Worm (Caenorhabditis elegans) whole organism, L1 larva: ENCODE data around the gene M03B6.5.

Source experiments
- C16A3.4 ChIP-seq: fragments of 150-350 bp; optimal IDR thresholded peaks from 2 replicates; lab custom pipeline; 2014; ENCODE audit warnings: missing biosample characterization, missing genetic modification characterization
- C34B4.2 ChIP-seq: sonication (generic microtip); optimal IDR thresholded peaks from 2 replicates; lab custom pipeline; 2017; ENCODE audit warnings: mild to moderate bottlenecking, missing genetic modification characterization, missing compliant biosample characterization
- Y116A8C.19 ChIP-seq: sonication (generic microtip); optimal IDR thresholded peaks from 2 replicates; lab custom pipeline; 2016; ENCODE audit warnings: missing compliant biosample characterization, missing genetic modification characterization, borderline replicate concordance
- alr-1 ChIP-seq: fragments of 200-800 bp; sonication (Bioruptor generic); optimal IDR thresholded peaks from 2 replicates; lab custom pipeline; 2018; ENCODE audit warnings: borderline replicate concordance, mild to moderate bottlenecking, missing genetic modification characterization, missing compliant biosample characterization
- aly-2 ChIP-seq: fragments of 150-350 bp; optimal IDR thresholded peaks from 2 replicates; lab custom pipeline; 2014; ENCODE audit warnings: missing biosample characterization, missing genetic modification characterization
- blmp-1 ChIP-seq: fragments of 150-350 bp; optimal IDR thresholded peaks from 2 replicates; lab custom pipeline; 2014; ENCODE audit warnings: missing biosample characterization, missing genetic modification characterization
- ces-1 ChIP-seq: fragments of 150-350 bp; optimal IDR thresholded peaks from 2 replicates; lab custom pipeline; 2014; ENCODE audit warnings: missing biosample characterization, missing genetic modification reagents, missing genetic modification characterization
- dsc-1 ChIP-seq: sonication (generic microtip); optimal IDR thresholded peaks from 2 replicates; lab custom pipeline; 2016; ENCODE audit warnings: mild to moderate bottlenecking, missing genetic modification characterization, missing compliant biosample characterization
- egl-27 ChIP-seq, 2 experiments: fragments of 150-350 bp in 1 of 2; sonication (generic microtip); optimal IDR thresholded peaks; 3 replicates each; lab custom pipeline; 2017 to 2018; ENCODE audit warnings: missing biosample characterization in 2 of 2, missing genetic modification characterization in 2 of 2, missing genetic modification reagents in 2 of 2
- elt-2 ChIP-seq: sonication (generic microtip); optimal IDR thresholded peaks from 2 replicates; lab custom pipeline; 2016; ENCODE audit warnings: missing genetic modification characterization, mild to moderate bottlenecking, inconsistent platforms, missing compliant biosample characterization, missing genetic modification reagents
- fkh-10 ChIP-seq: sonication (generic microtip); optimal IDR thresholded peaks from 2 replicates; lab custom pipeline; 2017; ENCODE audit warnings: missing biosample characterization, missing genetic modification reagents, missing genetic modification characterization
- fkh-4 ChIP-seq: sonication (generic microtip); optimal IDR thresholded peaks from 2 replicates; lab custom pipeline; 2016; ENCODE audit warnings: missing compliant biosample characterization, missing genetic modification characterization, borderline replicate concordance
- fkh-8 ChIP-seq: sonication (generic microtip); optimal IDR thresholded peaks from 2 replicates; lab custom pipeline; 2016; ENCODE audit warnings: mild to moderate bottlenecking, missing genetic modification characterization, missing compliant biosample characterization
- hlh-17 ChIP-seq: fragments of 200-800 bp; sonication (Bioruptor generic); optimal IDR thresholded peaks from 2 replicates; lab custom pipeline; 2018; ENCODE audit warnings: missing genetic modification characterization, mild to moderate bottlenecking, missing compliant biosample characterization, moderate library complexity, borderline replicate concordance
- hlh-4 ChIP-seq: sonication (generic microtip); optimal IDR thresholded peaks from 2 replicates; lab custom pipeline; 2016; ENCODE audit warnings: mild to moderate bottlenecking, missing genetic modification characterization, missing compliant biosample characterization
- isw-1 ChIP-seq: fragments of 200-800 bp; sonication (Bioruptor generic); IDR thresholded peaks from 2 replicates; pipeline ENCODE4 v1.3.6; 2022; ENCODE audit warnings: missing genetic modification characterization, missing compliant biosample characterization
- lin-14 ChIP-seq: fragments of 200-800 bp; sonication (Bioruptor generic); optimal IDR thresholded peaks from 2 replicates; lab custom pipeline; 2018; ENCODE audit warnings: mild to moderate bottlenecking, missing genetic modification characterization, moderate library complexity, missing compliant biosample characterization
- lin-39 ChIP-seq: fragments of 150-350 bp; optimal IDR thresholded peaks from 2 replicates; lab custom pipeline; 2014; ENCODE audit warnings: missing biosample characterization, missing genetic modification reagents, missing genetic modification characterization
- lir-3 ChIP-seq: sonication (generic microtip); optimal IDR thresholded peaks from 2 replicates; lab custom pipeline; 2016; ENCODE audit warnings: mild to moderate bottlenecking, missing genetic modification characterization, moderate library complexity, missing compliant biosample characterization; ENCODE audit not compliant: poor library complexity
- mdl-1 ChIP-seq, 2 experiments: fragments of 150-350 bp; optimal IDR thresholded peaks; 2 replicates each; lab custom pipeline; 2014 to 2017; ENCODE audit warnings: missing biosample characterization in 2 of 2, missing genetic modification characterization in 2 of 2, inconsistent platforms in 1 of 2
- mep-1 ChIP-seq: fragments of 150-350 bp; optimal IDR thresholded peaks from 2 replicates; lab custom pipeline; 2014; ENCODE audit warnings: missing biosample characterization, missing genetic modification characterization
- nhr-11 ChIP-seq: fragments of 150-350 bp; optimal IDR thresholded peaks from 2 replicates; lab custom pipeline; 2014; ENCODE audit warnings: missing biosample characterization, missing genetic modification characterization
- nhr-12 ChIP-seq: sonication (generic microtip); optimal IDR thresholded peaks from 2 replicates; lab custom pipeline; 2017; ENCODE audit warnings: missing biosample characterization, missing genetic modification characterization
- nhr-19 ChIP-seq: fragments of 200-800 bp; sonication (Bioruptor generic); conservative IDR thresholded peaks from 2 replicates; pipeline ENCODE4 v1.3.6; 2022; ENCODE audit warnings: missing genetic modification characterization, missing compliant biosample characterization
- nhr-20 ChIP-seq: sonication (generic microtip); optimal IDR thresholded peaks from 2 replicates; lab custom pipeline; 2016; ENCODE audit warnings: mild to moderate bottlenecking, missing genetic modification characterization, missing compliant biosample characterization
- nhr-237 ChIP-seq: fragments of 150-350 bp; optimal IDR thresholded peaks from 2 replicates; lab custom pipeline; 2014; ENCODE audit warnings: missing biosample characterization, missing genetic modification characterization
- nhr-28 ChIP-seq: fragments of 150-350 bp; optimal IDR thresholded peaks from 2 replicates; lab custom pipeline; 2014; ENCODE audit warnings: missing biosample characterization, missing genetic modification characterization
- nhr-71 ChIP-seq: sonication (generic microtip); optimal IDR thresholded peaks from 2 replicates; lab custom pipeline; 2016; ENCODE audit warnings: mild to moderate bottlenecking, missing genetic modification characterization, moderate library complexity, missing compliant biosample characterization
- nhr-84 ChIP-seq: sonication (generic microtip); optimal IDR thresholded peaks from 2 replicates; lab custom pipeline; 2017; ENCODE audit warnings: missing biosample characterization, missing genetic modification characterization
- pag-3 ChIP-seq: sonication (generic microtip); optimal IDR thresholded peaks from 2 replicates; lab custom pipeline; 2017; ENCODE audit warnings: missing genetic modification characterization, mild to moderate bottlenecking, missing compliant biosample characterization, antibody characterized with exemption, borderline replicate concordance; ENCODE audit not compliant: insufficient read depth
- rnt-1 ChIP-seq: sonication (generic microtip); optimal IDR thresholded peaks from 2 replicates; lab custom pipeline; 2016; ENCODE audit warnings: mild to moderate bottlenecking, missing genetic modification characterization, moderate library complexity, missing compliant biosample characterization
- skn-1 ChIP-seq: fragments of 150-350 bp; optimal IDR thresholded peaks from 2 replicates; lab custom pipeline; 2014; ENCODE audit warnings: missing biosample characterization, missing genetic modification characterization
- snpc-4 ChIP-seq: fragments of 150-350 bp; optimal IDR thresholded peaks from 2 replicates; lab custom pipeline; 2014; ENCODE audit warnings: missing biosample characterization, missing genetic modification characterization
- snu-23 ChIP-seq: sonication (generic microtip); optimal IDR thresholded peaks from 2 replicates; lab custom pipeline; 2016; ENCODE audit warnings: missing genetic modification characterization, missing compliant biosample characterization
- sptf-1 ChIP-seq: fragments of 150-350 bp; optimal IDR thresholded peaks from 2 replicates; lab custom pipeline; 2014; ENCODE audit warnings: missing biosample characterization, missing genetic modification characterization
- sup-37 ChIP-seq: fragments of 200-800 bp; sonication (Bioruptor generic); optimal IDR thresholded peaks from 2 replicates; lab custom pipeline; 2018; ENCODE audit warnings: mild to moderate bottlenecking, missing genetic modification characterization, missing compliant biosample characterization
- tlp-1 ChIP-seq: fragments of 150-350 bp; optimal IDR thresholded peaks from 2 replicates; lab custom pipeline; 2014; ENCODE audit warnings: missing biosample characterization, missing genetic modification characterization
- unc-130 ChIP-seq: fragments of 150-350 bp; optimal IDR thresholded peaks from 2 replicates; lab custom pipeline; 2017; ENCODE audit warnings: missing biosample characterization, missing genetic modification characterization, inconsistent platforms
- unc-30 ChIP-seq: sonication (generic microtip); optimal IDR thresholded peaks from 2 replicates; lab custom pipeline; 2017; ENCODE audit warnings: missing biosample characterization, missing genetic modification characterization
- unc-62 ChIP-seq: fragments of 150-350 bp; optimal IDR thresholded peaks from 2 replicates; lab custom pipeline; 2014; ENCODE audit warnings: missing biosample characterization, missing genetic modification reagents, missing genetic modification characterization
- unc-98 ChIP-seq: fragments of 200-800 bp; sonication (Bioruptor generic); IDR thresholded peaks from 2 replicates; pipeline ENCODE4 v1.3.6; 2022; ENCODE audit warnings: missing genetic modification characterization, missing compliant biosample characterization
- vab-15 ChIP-seq: sonication (generic microtip); optimal IDR thresholded peaks from 2 replicates; lab custom pipeline; 2017; ENCODE audit warnings: missing genotype, mild to moderate bottlenecking, missing genetic modification characterization, missing compliant biosample characterization
- zag-1 ChIP-seq: fragments of 150-350 bp; optimal IDR thresholded peaks from 2 replicates; lab custom pipeline; 2014; ENCODE audit warnings: missing biosample characterization, missing genetic modification characterization

The M03B6.5 gene

ce11 chrX:13873324-13873933 is 29.7 kb downstream of the M03B6.5 start:
- TF ChIP-seq lin-14 (peak; percentile 80), nhr-28 (tag; lab: Kevin White, UChicago) (no peak), lin-39 (tag; lab: Kevin White, UChicago) (no peak), C34B4.2 (tag; lab: Kevin White, UChicago) (no peak), blmp-1 (no peak), unc-130 (peak; percentile 40), nhr-11 (no peak), aly-2 (tag; lab: Kevin White, UChicago) (no peak), nhr-237 (tag; lab: Kevin White, UChicago) (no peak), unc-62 (GFP tag; lab: Kevin White, UChicago) (no peak), sptf-1 (tag; lab: Kevin White, UChicago) (no peak), fkh-8 (tag; lab: Kevin White, UChicago) (no peak), mdl-1 (tag; optimal IDR thresholded peaks at IDR 0.05; lab: Kevin White, UChicago) (no peak), vab-15 (tag; lab: Kevin White, UChicago) (no peak), hlh-4 (tag; lab: Kevin White, UChicago) (no peak), tlp-1 (tag; lab: Kevin White, UChicago) (no peak), alr-1 (tag; lab: Kevin White, UChicago) (no peak), dsc-1 (no peak), skn-1 (tag; lab: Kevin White, UChicago) (no peak), snu-23 (GFP tag; lab: Kevin White, UChicago) (peak; percentile 2), nhr-19 (GFP tag; lab: Robert Waterston, UW) (peak; percentile 10; the same call in 1 of the 2 replicates), isw-1 (GFP tag; lab: Robert Waterston, UW) (no peak), nhr-84 (tag; lab: Kevin White, UChicago) (no peak), ces-1 (no peak), lir-3 (tag; lab: Kevin White, UChicago) (no peak), nhr-20 (tag; lab: Kevin White, UChicago) (peak; percentile 16), pag-3 (tag; lab: Kevin White, UChicago) (no peak), rnt-1 (peak; percentile 63), nhr-71 (tag; lab: Kevin White, UChicago) (peak; percentile 58), sup-37 (GFP tag; lab: Kevin White, UChicago) (no peak), zag-1 (tag; lab: Kevin White, UChicago) (no peak), C16A3.4 (no peak), fkh-10 (GFP tag; lab: Kevin White, UChicago) (no peak), mep-1 (tag; lab: Kevin White, UChicago) (no peak), snpc-4 (tag; lab: Kevin White, UChicago) (no peak), egl-27 (tag; optimal IDR thresholded peaks at IDR 0.05; lab: Kevin White, UChicago) (no peak), nhr-12 (tag; lab: Kevin White, UChicago) (no peak), unc-30 (tag; lab: Kevin White, UChicago) (no peak)

ce11 chrX:13875913-13876312 is 32.1 kb downstream of the M03B6.5 start:
- peak; percentile 55 for TF ChIP-seq lin-14
- no peak for TF ChIP-seq C16A3.4

ce11 chrX:13876860-13877259 is 33.1 kb downstream of the M03B6.5 start:
- TF ChIP-seq elt-2 (peak; percentile 58), fkh-4 (no peak), unc-98 (GFP tag; lab: Robert Waterston, UW) (no peak), hlh-17 (GFP tag; lab: Kevin White, UChicago) (no peak), Y116A8C.19 (tag; lab: Kevin White, UChicago) (no peak), unc-130 (no peak), lin-14 (no peak)
